Worm (Caenorhabditis elegans) whole organism, midembryonic: ENCODE data around the gene Y51A2B.4.

ENCODE experiments used
- T22C8.4 ChIP-seq: fragments of 200-800 bp; sonication (Bioruptor generic); IDR thresholded peaks from 2 replicates; pipeline ENCODE4 v1.3.6; 2022; ENCODE audit warnings: missing genetic modification characterization, missing compliant biosample characterization
- cog-1 ChIP-seq: sonication (generic microtip); optimal IDR thresholded peaks from 2 replicates; lab custom pipeline; 2016; ENCODE audit warnings: missing genetic modification characterization, missing compliant biosample characterization
- flt-1 ChIP-seq: fragments of 200-800 bp; sonication (Bioruptor generic); IDR thresholded peaks from 2 replicates; pipeline ENCODE4 v1.3.6; 2022; ENCODE audit warnings: missing genetic modification characterization, missing compliant biosample characterization
- klf-2 ChIP-seq: fragments of 200-800 bp; sonication (Bioruptor generic); conservative IDR thresholded peaks from 2 replicates; pipeline ENCODE4 v1.3.6; 2022; ENCODE audit warnings: missing genetic modification reagents, missing genetic modification characterization, missing compliant biosample characterization
- med-1 ChIP-seq: sonication (generic microtip); optimal IDR thresholded peaks from 2 replicates; lab custom pipeline; 2017; ENCODE audit warnings: missing genetic modification characterization, mild to moderate bottlenecking, missing compliant biosample characterization, antibody characterized with exemption, missing genetic modification reagents; ENCODE audit not compliant: insufficient read depth
- ref-1 ChIP-seq: fragments of 200-800 bp; sonication (Bioruptor generic); conservative IDR thresholded peaks from 2 replicates; pipeline ENCODE4 v1.3.6; 2022; ENCODE audit warnings: missing genetic modification reagents, missing genetic modification characterization, missing compliant biosample characterization
- tab-1 ChIP-seq: fragments of 200-800 bp; sonication (Bioruptor generic); IDR thresholded peaks from 2 replicates; pipeline ENCODE4 v1.3.6; 2022; ENCODE audit warnings: missing genetic modification characterization, missing compliant biosample characterization
- ztf-23 ChIP-seq: fragments of 200-800 bp; sonication (Bioruptor generic); IDR thresholded peaks from 2 replicates; pipeline ENCODE4 v1.3.6; 2022; ENCODE audit warnings: missing genetic modification reagents, missing genetic modification characterization, missing compliant biosample characterization
- ztf-29 ChIP-seq: fragments of 200-800 bp; sonication (Bioruptor generic); IDR thresholded peaks from 2 replicates; pipeline ENCODE4 v1.3.6; 2022; ENCODE audit warnings: missing genetic modification reagents, missing genetic modification characterization, missing compliant biosample characterization

Y51A2B.4 gene

ce11 chrV:18354299-18354698 is 34.6 kb downstream of the Y51A2B.4 start:
- TF ChIP-seq tab-1 (GFP tag; lab: Robert Waterston, UW) (no peak), med-1 (GFP tag; lab: Kevin White, UChicago) (no peak), ref-1 (GFP tag; lab: Robert Waterston, UW) (no peak), ztf-23 (no peak)

ce11 chrV:18350721-18351120 is 38.2 kb downstream of the Y51A2B.4 start, which contains the start of gene C08E8.11:
TSS of gene C08E8.11 (plus strand) at chrV:18351021.
- TF ChIP-seq flt-1 (GFP tag; lab: Robert Waterston, UW) (no peak), cog-1 (no peak), T22C8.4 (no peak), ref-1 (GFP tag; lab: Robert Waterston, UW) (no peak), klf-2 (GFP tag; lab: Robert Waterston, UW) (no peak), tab-1 (GFP tag; lab: Robert Waterston, UW) (no peak), ztf-23 (no peak), ztf-29 (GFP tag; lab: Robert Waterston, UW) (no peak), med-1 (GFP tag; lab: Kevin White, UChicago) (no peak)

- TF ChIP-seq ztf-23 (no peak), klf-2 (GFP tag; lab: Robert Waterston, UW) (no peak), tab-1 (GFP tag; lab: Robert Waterston, UW) (no peak), flt-1 (GFP tag; lab: Robert Waterston, UW) (no peak), ztf-29 (GFP tag; lab: Robert Waterston, UW) (no peak)
Measured at ce11 chrV:18350046-18350445, 38.9 kb downstream of the Y51A2B.4 start, which contains the start of gene C08E8.3. TSS of gene C08E8.3 (plus strand) at chrV:18350129.

- TF ChIP-seq flt-1 (GFP tag; lab: Robert Waterston, UW): no peak
- no peak for TF ChIP-seq T22C8.4
- no peak for TF ChIP-seq med-1 (GFP tag; lab: Kevin White, UChicago)
- no peak for TF ChIP-seq tab-1 (GFP tag; lab: Robert Waterston, UW)
- TF ChIP-seq ztf-29 (GFP tag; lab: Robert Waterston, UW): no peak
- no peak for TF ChIP-seq ztf-23
- no peak for TF ChIP-seq klf-2 (GFP tag; lab: Robert Waterston, UW)
- TF ChIP-seq cog-1: no peak
- TF ChIP-seq ref-1 (GFP tag; lab: Robert Waterston, UW): no peak
Measured at ce11 chrV:18346080-18346479, 42.9 kb downstream of the Y51A2B.4 start.

ce11 chrV:18344194-18344593 is 44.8 kb downstream of the Y51A2B.4 start:
- TF ChIP-seq T22C8.4: no peak

ce11 chrV:18339807-18340206 is 49.1 kb downstream of the Y51A2B.4 start, which contains the start of gene C08E8.10:
TSS of gene C08E8.10 (minus strand) at chrV:18339907.
- no peak for TF ChIP-seq tab-1 (GFP tag; lab: Robert Waterston, UW)
- no peak for TF ChIP-seq ztf-23
- TF ChIP-seq med-1 (GFP tag; lab: Kevin White, UChicago): no peak
- no peak for TF ChIP-seq ref-1 (GFP tag; lab: Robert Waterston, UW)

- TF ChIP-seq T22C8.4: peak; percentile 51; the same call in 1 of the 2 replicates
- no peak for TF ChIP-seq cog-1
- no peak for TF ChIP-seq flt-1 (GFP tag; lab: Robert Waterston, UW)
- TF ChIP-seq tab-1 (GFP tag; lab: Robert Waterston, UW): no peak
Measured at ce11 chrV:18337643-18338042, 51.3 kb downstream of the Y51A2B.4 start.
